In genomic region chr3R:31308855-31309646, dm6 we compare ENCODE assay signal across 1 fruit fly cellular context.
TF ChIP-seq lines count a peak whose summit lies in the region.

No protein-coding gene starts in this region.

TF ChIP-seq in whole organism, embryonic, 481 proteins besides CTCF, POLR2A, EP300 and RAD21 (continued from another document and continues in another):
- TF ChIP-seq Spps (tag; optimal IDR thresholded peaks at IDR 0.05; lab: Kevin White, UChicago) (no peak), CG15514 (GFP tag; optimal IDR thresholded peaks at IDR 0.05; lab: Kevin White, UChicago) (no peak), CG10274 (GFP tag; optimal IDR thresholded peaks at IDR 0.05; lab: Kevin White, UChicago) (no peak), CrebB (tag; optimal IDR thresholded peaks at IDR 0.05; lab: Kevin White, UChicago) (peak; percentile 38), CG17802 (tag; optimal IDR thresholded peaks at IDR 0.05; lab: Kevin White, UChicago) (no peak), CG17361 (GFP tag; IDR thresholded peaks at IDR 0.05; lab: Robert Waterston, UW) (0 out of 3 replicates have a peak, but pooled peaks have one; percentile 43), CG5245 (GFP tag; optimal IDR thresholded peaks at IDR 0.05; lab: Kevin White, UChicago) (no peak), CG4360 (GFP tag; IDR thresholded peaks at IDR 0.05; lab: Robert Waterston, UW) (peak; percentile 45; the same call in 1 of the 2 replicates), hb (GFP tag; IDR thresholded peaks at IDR 0.05; lab: Robert Waterston, UW; ENCODE audit: partially characterized antibody) (no peak), ind (GFP tag; optimal IDR thresholded peaks at IDR 0.05; lab: Kevin White, UChicago) (no peak), CG3995 (GFP tag; optimal IDR thresholded peaks at IDR 0.05; lab: Kevin White, UChicago) (no peak), dmrt99B (tag; optimal IDR thresholded peaks at IDR 0.05; lab: Kevin White, UChicago) (peak; percentile 54), Dp (GFP tag; optimal IDR thresholded peaks at IDR 0.05; lab: Kevin White, UChicago) (no peak), her (GFP tag; optimal IDR thresholded peaks at IDR 0.05; lab: Kevin White, UChicago) (no peak), CG8359 (GFP tag; optimal IDR thresholded peaks at IDR 0.05; lab: Kevin White, UChicago; ENCODE audit: borderline replicate concordance) (no peak), CG14667 (GFP tag; IDR thresholded peaks at IDR 0.05; lab: Robert Waterston, UW) (no peak), CG5180 (GFP tag; optimal IDR thresholded peaks at IDR 0.05; lab: Kevin White, UChicago) (no peak), chn (GFP tag; optimal IDR thresholded peaks at IDR 0.05; lab: Kevin White, UChicago) (no peak), ato (GFP tag; IDR thresholded peaks at IDR 0.05; lab: Robert Waterston, UW; ENCODE audit: partially characterized antibody) (no peak), HLH54F (GFP tag; optimal IDR thresholded peaks at IDR 0.05; lab: Kevin White, UChicago) (no peak), vfl (GFP tag; optimal IDR thresholded peaks at IDR 0.05; lab: Kevin White, UChicago) (no peak), gcm (GFP tag; optimal IDR thresholded peaks at IDR 0.05; lab: Kevin White, UChicago) (peak; percentile 18), CG6854 (GFP tag; optimal IDR thresholded peaks at IDR 0.05; lab: Kevin White, UChicago) (no peak), ci (GFP tag; IDR thresholded peaks at IDR 0.05; lab: Robert Waterston, UW) (peak; percentile 79), sim (GFP tag; IDR thresholded peaks at IDR 0.05; lab: Robert Waterston, UW) (no peak), PHDP (tag; optimal IDR thresholded peaks at IDR 0.05; lab: Kevin White, UChicago) (peak; percentile 59), CG9437 (GFP tag; optimal IDR thresholded peaks at IDR 0.05; lab: Kevin White, UChicago) (no peak), Atf3 (GFP tag; optimal IDR thresholded peaks at IDR 0.05; lab: Kevin White, UChicago) (no peak), sug (tag; optimal IDR thresholded peaks at IDR 0.05; lab: Kevin White, UChicago) (no peak), CG1529 (GFP tag; optimal IDR thresholded peaks at IDR 0.05; lab: Kevin White, UChicago) (peak; percentile 50), z (GFP tag; IDR thresholded peaks at IDR 0.05; lab: Robert Waterston, UW) (no peak), ap (GFP tag; IDR thresholded peaks at IDR 0.05; lab: Robert Waterston, UW) (no peak), luna (GFP tag; optimal IDR thresholded peaks at IDR 0.05; lab: Kevin White, UChicago) (no peak), Asciz (GFP tag; optimal IDR thresholded peaks at IDR 0.05; lab: Kevin White, UChicago) (peak; percentile 75), tx (GFP tag; optimal IDR thresholded peaks at IDR 0.05; lab: Kevin White, UChicago) (no peak), Max (GFP tag; optimal IDR thresholded peaks at IDR 0.05; lab: Kevin White, UChicago) (no peak), wdn (GFP tag; IDR thresholded peaks at IDR 0.05; lab: Robert Waterston, UW) (no peak), dpn (GFP tag; optimal IDR thresholded peaks at IDR 0.05; lab: Kevin White, UChicago) (no peak), CG8290 (GFP tag; optimal IDR thresholded peaks at IDR 0.05; lab: Kevin White, UChicago) (no peak), CG8290 (tag; optimal IDR thresholded peaks at IDR 0.05; lab: Kevin White, UChicago) (peak in 1 of 2 experiments; percentile 48), CG6683 (GFP tag; optimal IDR thresholded peaks at IDR 0.05; lab: Kevin White, UChicago) (no peak), Lim3 (GFP tag; IDR thresholded peaks at IDR 0.05; lab: Robert Waterston, UW) (no peak), so (GFP tag; IDR thresholded peaks at IDR 0.05; lab: Robert Waterston, UW) (no peak), CG33213 (GFP tag; optimal IDR thresholded peaks at IDR 0.05; lab: Kevin White, UChicago) (peak; percentile 17), CG2712 (tag; optimal IDR thresholded peaks at IDR 0.05; lab: Kevin White, UChicago) (peak; percentile 41), Rx (GFP tag; IDR thresholded peaks at IDR 0.05; lab: Robert Waterston, UW) (no peak), pnt (GFP tag; optimal IDR thresholded peaks at IDR 0.05; lab: Kevin White, UChicago) (no peak), lab (GFP tag; optimal IDR thresholded peaks at IDR 0.05; lab: Kevin White, UChicago) (peak; percentile 41), Hey (tag; optimal IDR thresholded peaks at IDR 0.05; lab: Kevin White, UChicago) (no peak), salm (tag; optimal IDR thresholded peaks at IDR 0.05; lab: Kevin White, UChicago) (peak; percentile 8), Sry-δ (GFP tag; optimal IDR thresholded peaks at IDR 0.05; lab: Kevin White, UChicago) (no peak), CG13894 (tag; optimal IDR thresholded peaks at IDR 0.05; lab: Kevin White, UChicago) (no peak), gce (GFP tag; IDR thresholded peaks at IDR 0.05; lab: Robert Waterston, UW) (no peak), CG4424 (GFP tag; optimal IDR thresholded peaks at IDR 0.05; lab: Kevin White, UChicago) (no peak), Scr (GFP tag; IDR thresholded peaks at IDR 0.05; lab: Robert Waterston, UW; ENCODE audit: partially characterized antibody) (no peak), CG3163 (GFP tag; optimal IDR thresholded peaks at IDR 0.05; lab: Kevin White, UChicago) (no peak), Hr3 (GFP tag; optimal IDR thresholded peaks at IDR 0.05; lab: Kevin White, UChicago) (no peak), Jarid2 (GFP tag; optimal IDR thresholded peaks at IDR 0.05; lab: Kevin White, UChicago) (no peak), CG30020 (tag; optimal IDR thresholded peaks at IDR 0.05; lab: Kevin White, UChicago) (no peak), Bdp1 (GFP tag; optimal IDR thresholded peaks at IDR 0.05; lab: Kevin White, UChicago) (no peak), gt (GFP tag; IDR thresholded peaks at IDR 0.05; lab: Robert Waterston, UW) (no peak), CG10147 (GFP tag; optimal IDR thresholded peaks at IDR 0.05; lab: Kevin White, UChicago) (no peak), CG16813 (GFP tag; IDR thresholded peaks at IDR 0.05; lab: Robert Waterston, UW; ENCODE audit: partially characterized antibody) (no peak), dan (GFP tag; IDR thresholded peaks at IDR 0.05; lab: Robert Waterston, UW) (no peak), HmgZ (tag; optimal IDR thresholded peaks at IDR 0.05; lab: Kevin White, UChicago) (no peak), jumu (GFP tag; optimal IDR thresholded peaks at IDR 0.05; lab: Kevin White, UChicago) (no peak), scrt (GFP tag; optimal IDR thresholded peaks at IDR 0.05; lab: Kevin White, UChicago) (no peak), vvl (GFP tag; IDR thresholded peaks at IDR 0.05; lab: Robert Waterston, UW) (peak; percentile 57), usp (GFP tag; optimal IDR thresholded peaks at IDR 0.05; lab: Kevin White, UChicago) (no peak), ttk (GFP tag; IDR thresholded peaks at IDR 0.05; lab: Robert Waterston, UW) (no peak), Oaz (GFP tag; IDR thresholded peaks at IDR 0.05; lab: Robert Waterston, UW) (no peak), CG9932 (GFP tag; IDR thresholded peaks at IDR 0.05; lab: Robert Waterston, UW) (no peak), exex (tag; optimal IDR thresholded peaks at IDR 0.05; lab: Kevin White, UChicago) (no peak), GATAe (GFP tag; conservative IDR thresholded peaks at IDR 0.05; lab: Robert Waterston, UW) (no peak), sna (GFP tag; IDR thresholded peaks at IDR 0.05; lab: Robert Waterston, UW; ENCODE audit: partially characterized antibody) (no peak), gfzf (GFP tag; optimal IDR thresholded peaks at IDR 0.05; lab: Kevin White, UChicago) (no peak), unpg (GFP tag; optimal IDR thresholded peaks at IDR 0.05; lab: Kevin White, UChicago) (peak; percentile 50), Doc2 (GFP tag; IDR thresholded peaks at IDR 0.05; lab: Robert Waterston, UW) (no peak), pfk (GFP tag; optimal IDR thresholded peaks at IDR 0.05; lab: Kevin White, UChicago) (no peak), CG18476 (GFP tag; optimal IDR thresholded peaks at IDR 0.05; lab: Kevin White, UChicago) (peak; percentile 10), Stat92E (GFP tag; optimal IDR thresholded peaks at IDR 0.05; lab: Kevin White, UChicago) (no peak), B-H2 (GFP tag; optimal IDR thresholded peaks at IDR 0.05; lab: Kevin White, UChicago) (no peak), kay (GFP tag; optimal IDR thresholded peaks at IDR 0.05; lab: Kevin White, UChicago) (no peak), CG12744 (GFP tag; optimal IDR thresholded peaks at IDR 0.05; lab: Kevin White, UChicago) (no peak), otp (GFP tag; IDR thresholded peaks at IDR 0.05; lab: Robert Waterston, UW) (no peak), hbn (GFP tag; IDR thresholded peaks at IDR 0.05; lab: Robert Waterston, UW; ENCODE audit: partially characterized antibody) (no peak), nom (GFP tag; optimal IDR thresholded peaks at IDR 0.05; lab: Kevin White, UChicago) (no peak), dysf (GFP tag; IDR thresholded peaks at IDR 0.05; lab: Robert Waterston, UW) (no peak), ase (GFP tag; IDR thresholded peaks at IDR 0.05; lab: Robert Waterston, UW) (no peak), CG1832 (GFP tag; optimal IDR thresholded peaks at IDR 0.05; lab: Kevin White, UChicago) (no peak), Optix (GFP tag; IDR thresholded peaks at IDR 0.05; lab: Robert Waterston, UW) (no peak), Hand (GFP tag; optimal IDR thresholded peaks at IDR 0.05; lab: Kevin White, UChicago) (no peak), CG7963 (GFP tag; IDR thresholded peaks at IDR 0.05; lab: Robert Waterston, UW; ENCODE audit: partially characterized antibody) (no peak), CG12769 (tag; optimal IDR thresholded peaks at IDR 0.05; lab: Kevin White, UChicago) (peak; percentile 5), CG9727 (GFP tag; optimal IDR thresholded peaks at IDR 0.05; lab: Kevin White, UChicago) (peak; percentile 0), gem (tag; optimal IDR thresholded peaks at IDR 0.05; lab: Kevin White, UChicago) (peak; percentile 48), trem (tag; optimal IDR thresholded peaks at IDR 0.05; lab: Kevin White, UChicago) (no peak), stwl (tag; optimal IDR thresholded peaks at IDR 0.05; lab: Kevin White, UChicago) (no peak), schlank (tag; optimal IDR thresholded peaks at IDR 0.05; lab: Kevin White, UChicago) (no peak), CG10366 (GFP tag; IDR thresholded peaks at IDR 0.05; lab: Robert Waterston, UW) (no peak), mirr (GFP tag; optimal IDR thresholded peaks at IDR 0.05; lab: Kevin White, UChicago) (no peak), corto (GFP tag; optimal IDR thresholded peaks at IDR 0.05; lab: Kevin White, UChicago) (peak; percentile 50), Dbx (GFP tag; IDR thresholded peaks at IDR 0.05; lab: Robert Waterston, UW) (no peak), CG14050 (GFP tag; IDR thresholded peaks at IDR 0.05; lab: Robert Waterston, UW) (no peak), CG15696 (tag; optimal IDR thresholded peaks at IDR 0.05; lab: Kevin White, UChicago) (peak; percentile 67), CG31388 (GFP tag; optimal IDR thresholded peaks at IDR 0.05; lab: Kevin White, UChicago) (no peak), CG2199 (GFP tag; IDR thresholded peaks at IDR 0.05; lab: Robert Waterston, UW) (no peak), slp2 (GFP tag; optimal IDR thresholded peaks at IDR 0.05; lab: Kevin White, UChicago) (no peak), Opbp (GFP tag; IDR thresholded peaks at IDR 0.05; lab: Robert Waterston, UW; ENCODE audit: partially characterized antibody) (no peak), ken (GFP tag; IDR thresholded peaks at IDR 0.05; lab: Robert Waterston, UW) (0 out of 3 replicates have a peak, but pooled peaks have one; percentile 46), rib (GFP tag; IDR thresholded peaks at IDR 0.05; lab: Robert Waterston, UW) (no peak), cas (GFP tag; IDR thresholded peaks at IDR 0.05; lab: Robert Waterston, UW) (no peak), Hmr (GFP tag; optimal IDR thresholded peaks at IDR 0.05; lab: Kevin White, UChicago) (no peak), Atf6 (GFP tag; IDR thresholded peaks at IDR 0.05; lab: Robert Waterston, UW) (no peak), CG3407 (GFP tag; optimal IDR thresholded peaks at IDR 0.05; lab: Kevin White, UChicago) (peak; percentile 76), Trl (optimal IDR thresholded peaks at IDR 0.05; lab: Kevin White, UChicago) (no peak), Trl (GFP tag; optimal IDR thresholded peaks at IDR 0.05; lab: Kevin White, UChicago) (no peak), Med (GFP tag; lab: Kevin White, UChicago) (peak; percentile 4), NFAT (GFP tag; IDR thresholded peaks at IDR 0.05; lab: Robert Waterston, UW) (no peak), HLHmδ (GFP tag; optimal IDR thresholded peaks at IDR 0.05; lab: Kevin White, UChicago) (peak; percentile 60), Antp (GFP tag; optimal IDR thresholded peaks at IDR 0.05; lab: Kevin White, UChicago) (no peak), Dfd (GFP tag; optimal IDR thresholded peaks at IDR 0.05; lab: Kevin White, UChicago) (no peak), klu (GFP tag; IDR thresholded peaks at IDR 0.05; lab: Robert Waterston, UW) (no peak), ab (GFP tag; optimal IDR thresholded peaks at IDR 0.05; lab: Kevin White, UChicago) (no peak), Nf-YC (tag; optimal IDR thresholded peaks at IDR 0.05; lab: Kevin White, UChicago) (no peak), nau (GFP tag; optimal IDR thresholded peaks at IDR 0.05; lab: Kevin White, UChicago) (peak; percentile 67), Vsx1 (GFP tag; optimal IDR thresholded peaks at IDR 0.05; lab: Kevin White, UChicago) (peak; percentile 71), Rfx (GFP tag; IDR thresholded peaks at IDR 0.05; lab: Robert Waterston, UW) (no peak), CG7987 (GFP tag; optimal IDR thresholded peaks at IDR 0.05; lab: Kevin White, UChicago) (peak; percentile 58), sens-2 (GFP tag; IDR thresholded peaks at IDR 0.05; lab: Robert Waterston, UW) (no peak), sr (GFP tag; IDR thresholded peaks at IDR 0.05; lab: Robert Waterston, UW) (no peak), abd-A (tag; optimal IDR thresholded peaks at IDR 0.05; lab: Kevin White, UChicago) (no peak), CG2875 (GFP tag; optimal IDR thresholded peaks at IDR 0.05; lab: Kevin White, UChicago) (peak; percentile 68), Dref (GFP tag; IDR thresholded peaks at IDR 0.05; lab: Robert Waterston, UW) (no peak), vnd (GFP tag; IDR thresholded peaks at IDR 0.05; lab: Robert Waterston, UW; ENCODE audit: partially characterized antibody) (no peak), CG7271 (tag; optimal IDR thresholded peaks at IDR 0.05; lab: Kevin White, UChicago) (no peak), jigr1 (GFP tag; IDR thresholded peaks at IDR 0.05; lab: Robert Waterston, UW) (no peak), tap (tag; optimal IDR thresholded peaks at IDR 0.05; lab: Kevin White, UChicago) (peak; percentile 35), CG1647 (GFP tag; optimal IDR thresholded peaks at IDR 0.05; lab: Kevin White, UChicago) (no peak), CG13296 (GFP tag; optimal IDR thresholded peaks at IDR 0.05; lab: Kevin White, UChicago) (no peak)
